Worm (Caenorhabditis elegans) whole organism, young adult: ENCODE data around the gene srxa-13.

Experiments used
- B0019.2 ChIP-seq: fragments of 200-800 bp; sonication (Bioruptor generic); conservative IDR thresholded peaks from 2 replicates; pipeline ENCODE4 v1.3.6; 2022; ENCODE audit warnings: missing genetic modification reagents, missing genetic modification characterization, missing compliant biosample characterization
- D2030.7 ChIP-seq: fragments of 200-800 bp; sonication (Bioruptor generic); IDR thresholded peaks from 2 replicates; pipeline ENCODE4 v1.3.6; 2022; ENCODE audit warnings: missing genetic modification reagents, missing genetic modification characterization, missing compliant biosample characterization
- F23B12.7 ChIP-seq: sonication (generic microtip); optimal IDR thresholded peaks from 2 replicates; lab custom pipeline; 2017; ENCODE audit warnings: missing genetic modification characterization, mild to moderate bottlenecking, missing compliant biosample characterization, antibody characterized with exemption, moderate library complexity; ENCODE audit not compliant: insufficient read depth
- F37B4.10 ChIP-seq: fragments of 200-800 bp; sonication (Bioruptor generic); IDR thresholded peaks from 2 replicates; pipeline ENCODE4 v1.3.6; 2022; ENCODE audit warnings: missing genetic modification characterization, missing compliant biosample characterization
- F39B2.1 ChIP-seq: fragments of 200-800 bp; sonication (Bioruptor generic); IDR thresholded peaks from 2 replicates; pipeline ENCODE4 v1.3.6; 2022; ENCODE audit warnings: missing genetic modification reagents, missing genetic modification characterization, missing compliant biosample characterization
- F52B5.7 ChIP-seq: sonication (generic microtip); optimal IDR thresholded peaks from 2 replicates; lab custom pipeline; 2016; ENCODE audit warnings: mild to moderate bottlenecking, missing genetic modification characterization, missing compliant biosample characterization
- F55B11.4 ChIP-seq: sonication (generic microtip); optimal IDR thresholded peaks from 2 replicates; lab custom pipeline; 2016; ENCODE audit warnings: missing compliant biosample characterization, missing genetic modification characterization, borderline replicate concordance; ENCODE audit not compliant: insufficient read depth
- F57C9.4 ChIP-seq: sonication (generic microtip); optimal IDR thresholded peaks from 2 replicates; lab custom pipeline; 2017; ENCODE audit warnings: mild to moderate bottlenecking, missing genetic modification characterization, missing compliant biosample characterization
- K12H6.12 ChIP-seq: fragments of 200-800 bp; sonication (Bioruptor generic); optimal IDR thresholded peaks from 2 replicates; lab custom pipeline; 2018; ENCODE audit warnings: mild to moderate bottlenecking, missing genetic modification characterization, missing compliant biosample characterization
- T26A5.8 ChIP-seq: sonication (generic microtip); optimal IDR thresholded peaks from 2 replicates; lab custom pipeline; 2016; ENCODE audit warnings: missing genetic modification characterization, missing compliant biosample characterization
- Y53G8AR.9 ChIP-seq: fragments of 200-800 bp; sonication (Bioruptor generic); conservative IDR thresholded peaks from 2 replicates; pipeline ENCODE4 v1.3.6; 2022; ENCODE audit warnings: missing genetic modification reagents, missing genetic modification characterization, missing compliant biosample characterization
- Y67H2A.10 ChIP-seq: fragments of 200-800 bp; sonication (Bioruptor generic); conservative IDR thresholded peaks from 2 replicates; pipeline ENCODE4 v1.3.6; 2022; ENCODE audit warnings: missing genetic modification reagents, missing genetic modification characterization, missing compliant biosample characterization
- Y95B8A.8 ChIP-seq: fragments of 200-800 bp; sonication (Bioruptor generic); IDR thresholded peaks from 2 replicates; pipeline ENCODE4 v1.3.6; 2022; ENCODE audit warnings: missing genetic modification reagents, missing genetic modification characterization, missing compliant biosample characterization
- ama-1 ChIP-seq, 3 experiments: fragments of 150-350 bp in 1 of 3; sonication (generic microtip) in 2 of 3; optimal IDR thresholded peaks; 2 replicates each; lab custom pipeline; 2014 to 2018; ENCODE audit warnings: missing biosample characterization in 2 of 3, missing genetic modification characterization in 2 of 3, missing genetic modification reagents in 2 of 3
- aptf-2 ChIP-seq: fragments of 200-800 bp; sonication (Bioruptor generic); conservative IDR thresholded peaks from 2 replicates; pipeline ENCODE4 v1.3.6; 2022; ENCODE audit warnings: missing genetic modification reagents, missing genetic modification characterization, missing compliant biosample characterization
- aptf-3 ChIP-seq: fragments of 200-800 bp; sonication (Bioruptor generic); IDR thresholded peaks from 2 replicates; pipeline ENCODE4 v1.3.6; 2022; ENCODE audit warnings: missing genetic modification characterization, missing compliant biosample characterization
- athp-1 ChIP-seq: sonication (generic microtip); optimal IDR thresholded peaks from 2 replicates; lab custom pipeline; 2017; ENCODE audit warnings: mild to moderate bottlenecking, missing genetic modification characterization, missing compliant biosample characterization
- attf-6 ChIP-seq: fragments of 200-800 bp; sonication (Bioruptor generic); IDR thresholded peaks from 2 replicates; pipeline ENCODE4 v1.3.6; 2022; ENCODE audit warnings: missing genetic modification reagents, missing genetic modification characterization, missing compliant biosample characterization
- ceh-100 ChIP-seq: fragments of 200-800 bp; sonication (Bioruptor generic); IDR thresholded peaks from 2 replicates; pipeline ENCODE4 v1.3.6; 2022; ENCODE audit warnings: missing genetic modification reagents, missing genetic modification characterization, missing compliant biosample characterization
- ceh-40 ChIP-seq: fragments of 200-800 bp; sonication (Bioruptor generic); IDR thresholded peaks from 2 replicates; pipeline ENCODE4 v1.3.6; 2022; ENCODE audit warnings: missing genetic modification characterization, missing compliant biosample characterization
- ceh-58 ChIP-seq: fragments of 200-800 bp; sonication (Bioruptor generic); IDR thresholded peaks from 2 replicates; pipeline ENCODE4 v1.3.6; 2022; ENCODE audit warnings: missing genetic modification characterization, missing compliant biosample characterization
- ceh-91 ChIP-seq: fragments of 200-800 bp; sonication (Bioruptor generic); IDR thresholded peaks from 2 replicates; pipeline ENCODE4 v1.3.6; 2022; ENCODE audit warnings: missing genetic modification reagents, missing genetic modification characterization, missing compliant biosample characterization
- egl-18 ChIP-seq: fragments of 200-800 bp; sonication (Bioruptor generic); IDR thresholded peaks from 2 replicates; pipeline ENCODE4 v1.3.6; 2022; ENCODE audit warnings: missing genetic modification reagents, missing genetic modification characterization, missing compliant biosample characterization
- ekl-4 ChIP-seq: fragments of 200-800 bp; sonication (Bioruptor generic); IDR thresholded peaks from 2 replicates; pipeline ENCODE4 v1.3.6; 2022; ENCODE audit warnings: missing genetic modification reagents, missing genetic modification characterization, missing compliant biosample characterization
- ets-4 ChIP-seq: fragments of 200-800 bp; sonication (Bioruptor generic); optimal IDR thresholded peaks from 2 replicates; lab custom pipeline; 2018; ENCODE audit warnings: mild to moderate bottlenecking, missing genetic modification characterization, missing compliant biosample characterization
- fkh-3 ChIP-seq: sonication (generic microtip); optimal IDR thresholded peaks from 2 replicates; lab custom pipeline; 2016; ENCODE audit warnings: mild to moderate bottlenecking, missing genetic modification characterization, missing compliant biosample characterization
- gei-17 ChIP-seq: fragments of 200-800 bp; sonication (Bioruptor generic); optimal IDR thresholded peaks from 2 replicates; lab custom pipeline; 2018; ENCODE audit warnings: mild to moderate bottlenecking, missing genetic modification characterization, missing compliant biosample characterization
- hrde-1 ChIP-seq: sonication (generic microtip); optimal IDR thresholded peaks from 2 replicates; lab custom pipeline; 2016; ENCODE audit warnings: missing genetic modification characterization, mild to moderate bottlenecking, missing compliant biosample characterization, moderate library complexity, missing genotype, missing genetic modification reagents, borderline replicate concordance
- lin-35 ChIP-seq, 3 experiments: fragments of 150-350 bp in 2 of 3; sonication (generic microtip) in 1 of 3; optimal IDR thresholded peaks; 2 replicates each; lab custom pipeline; 2014 to 2018; ENCODE audit warnings: missing biosample characterization in 3 of 3, missing genetic modification characterization in 3 of 3, missing genetic modification reagents in 3 of 3
- lin-54 ChIP-seq: fragments of 200-800 bp; sonication (Bioruptor generic); optimal IDR thresholded peaks from 2 replicates; lab custom pipeline; 2018; ENCODE audit warnings: mild to moderate bottlenecking, missing genetic modification characterization, missing compliant biosample characterization
- lsy-27 ChIP-seq: sonication (generic microtip); optimal IDR thresholded peaks from 2 replicates; lab custom pipeline; 2017; ENCODE audit warnings: missing genetic modification characterization, mild to moderate bottlenecking, missing compliant biosample characterization, antibody characterized with exemption, missing genotype, borderline replicate concordance; ENCODE audit not compliant: insufficient read depth
- madf-6 ChIP-seq: fragments of 200-800 bp; sonication (Bioruptor generic); IDR thresholded peaks from 2 replicates; pipeline ENCODE4 v1.3.6; 2022; ENCODE audit warnings: missing genetic modification reagents, missing genetic modification characterization, missing compliant biosample characterization
- mcd-1 ChIP-seq: fragments of 200-800 bp; sonication (Bioruptor generic); IDR thresholded peaks from 2 replicates; pipeline ENCODE4 v1.3.6; 2022; ENCODE audit warnings: missing genetic modification reagents, missing genetic modification characterization, missing compliant biosample characterization
- mxl-1 ChIP-seq: sonication (generic microtip); optimal IDR thresholded peaks from 2 replicates; lab custom pipeline; 2016; ENCODE audit warnings: missing genetic modification characterization, missing compliant biosample characterization
- nfya-1 ChIP-seq: sonication (generic microtip); optimal IDR thresholded peaks from 2 replicates; lab custom pipeline; 2017; ENCODE audit warnings: antibody characterized with exemption, missing compliant biosample characterization, missing genetic modification characterization, borderline replicate concordance; ENCODE audit not compliant: insufficient read depth
- nhr-80 ChIP-seq: sonication (generic microtip); optimal IDR thresholded peaks from 2 replicates; lab custom pipeline; 2016; ENCODE audit warnings: missing genetic modification characterization, missing compliant biosample characterization
- nhr-90 ChIP-seq: sonication (generic microtip); optimal IDR thresholded peaks from 2 replicates; lab custom pipeline; 2016; ENCODE audit warnings: missing genotype, mild to moderate bottlenecking, missing genetic modification characterization, missing compliant biosample characterization
- rec-8 ChIP-seq, 2 experiments: sonication (generic microtip); optimal IDR thresholded peaks; 2 replicates each; lab custom pipeline; 2016; ENCODE audit warnings: mild to moderate bottlenecking in 2 of 2, missing genetic modification characterization in 2 of 2, missing genetic modification reagents in 2 of 2, missing genotype in 2 of 2, missing biosample characterization in 1 of 2, missing compliant biosample characterization in 1 of 2, moderate library complexity in 1 of 2
- rpc-1 ChIP-seq, 2 experiments: fragments of 150-350 bp in 1 of 2; sonication (generic microtip) in 1 of 2; optimal IDR thresholded peaks; 2 replicates each; lab custom pipeline; 2014 to 2018; ENCODE audit warnings: missing biosample characterization in 1 of 2, missing genetic modification characterization in 1 of 2, missing genetic modification reagents in 1 of 2, missing genotype in 1 of 2
- somi-1 ChIP-seq: fragments of 200-800 bp; sonication (Bioruptor generic); optimal IDR thresholded peaks from 2 replicates; lab custom pipeline; 2018; ENCODE audit warnings: mild to moderate bottlenecking, missing genetic modification characterization, missing compliant biosample characterization
- tbx-9 ChIP-seq: sonication (generic microtip); optimal IDR thresholded peaks from 2 replicates; lab custom pipeline; 2016; ENCODE audit warnings: borderline replicate concordance, missing genetic modification characterization, inconsistent platforms, missing compliant biosample characterization
- zim-3 ChIP-seq: sonication (generic microtip); optimal IDR thresholded peaks from 2 replicates; lab custom pipeline; 2017; ENCODE audit warnings: mild to moderate bottlenecking, missing genetic modification characterization, moderate library complexity, missing compliant biosample characterization
- ztf-3 ChIP-seq: fragments of 200-800 bp; sonication (Bioruptor generic); optimal IDR thresholded peaks from 2 replicates; lab custom pipeline; 2018; ENCODE audit warnings: mild to moderate bottlenecking, missing genetic modification characterization, missing compliant biosample characterization
- ztf-6 ChIP-seq: fragments of 200-800 bp; sonication (Bioruptor generic); IDR thresholded peaks from 2 replicates; pipeline ENCODE4 v1.3.6; 2022; ENCODE audit warnings: missing genetic modification reagents, missing genetic modification characterization, missing compliant biosample characterization

Gene srxa-13

DNA sequence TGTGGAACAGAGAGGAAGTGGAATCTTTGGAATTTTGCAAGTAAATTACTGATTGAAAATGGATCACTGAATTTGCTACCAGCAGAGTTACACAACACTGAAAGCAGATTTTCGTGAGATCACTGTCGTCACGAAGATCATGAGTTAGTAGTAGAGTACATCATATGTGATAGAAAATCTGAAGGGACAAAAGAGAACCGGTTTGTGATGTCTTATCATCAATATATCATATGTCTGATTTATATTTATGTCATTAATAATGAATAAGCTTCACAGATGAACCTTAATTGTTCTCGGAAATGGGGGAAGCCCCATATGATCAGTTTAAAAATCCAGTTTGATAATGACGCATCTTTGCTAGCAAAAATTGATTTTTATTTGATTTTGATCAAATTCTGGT is 6.4 kb downstream of the srxa-13 start:
- TF ChIP-seq Y67H2A.10 (GFP tag; lab: Robert Waterston, UW) = no peak
- no peak for TF ChIP-seq F23B12.7
- no peak for TF ChIP-seq nhr-90 (tag; lab: Kevin White, UChicago)
- no peak for TF ChIP-seq gei-17 (GFP tag; lab: Kevin White, UChicago)
- TF ChIP-seq F39B2.1 (GFP tag; lab: Robert Waterston, UW) = no peak
- TF ChIP-seq Y53G8AR.9 (GFP tag; lab: Robert Waterston, UW) = no peak
- TF ChIP-seq ekl-4 (GFP tag; lab: Robert Waterston, UW) = no peak
- no peak for TF ChIP-seq mxl-1 (tag; lab: Kevin White, UChicago)
- no peak for TF ChIP-seq somi-1 (GFP tag; lab: Kevin White, UChicago)
- no peak for TF ChIP-seq ceh-100
- TF ChIP-seq nfya-1 (tag; lab: Kevin White, UChicago) = no peak
- TF ChIP-seq rpc-1 (optimal IDR thresholded peaks at IDR 0.05; lab: Kevin White, UChicago) = no peak
- no peak for TF ChIP-seq rpc-1 (tag; optimal IDR thresholded peaks at IDR 0.05; lab: Kevin White, UChicago)
- TF ChIP-seq lin-54 = no peak
- no peak for TF ChIP-seq tbx-9 (tag; lab: Kevin White, UChicago)
- no peak for TF ChIP-seq rec-8 (tag; optimal IDR thresholded peaks at IDR 0.05; lab: Kevin White, UChicago)
- TF ChIP-seq zim-3 (tag; lab: Kevin White, UChicago) = no peak

DNA sequence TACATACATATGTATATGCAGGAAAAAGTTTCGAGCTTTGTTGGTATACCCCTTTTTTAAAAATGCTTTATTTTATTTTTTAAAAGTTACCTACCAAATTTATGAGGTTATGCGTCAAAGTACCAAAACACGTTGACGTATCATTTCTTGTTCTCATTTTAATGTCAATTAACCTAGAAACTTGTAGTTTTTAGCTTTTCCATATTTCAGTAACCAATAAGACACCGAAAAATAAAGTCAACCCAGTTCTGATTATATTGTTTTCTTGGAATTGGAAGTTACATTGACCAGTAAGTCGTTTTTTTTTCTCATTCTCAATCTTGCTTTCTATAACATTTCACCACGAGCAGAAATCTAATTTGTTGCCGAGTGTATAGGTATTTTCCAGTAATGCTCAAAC is 7.2 kb downstream of the srxa-13 start, which contains the start of gene srw-145:
TSS of gene srw-145 (plus strand) at position 301 of the 400 bp plus-strand sequence.
- no peak for TF ChIP-seq athp-1
- no peak for TF ChIP-seq ets-4 (GFP tag; lab: Kevin White, UChicago)
- TF ChIP-seq egl-18 (GFP tag; lab: Robert Waterston, UW) = no peak
- TF ChIP-seq F37B4.10 (GFP tag; lab: Robert Waterston, UW) = no peak
- TF ChIP-seq ama-1 (optimal IDR thresholded peaks at IDR 0.05; lab: Kevin White, UChicago) = no peak
- no peak for TF ChIP-seq ama-1 (GFP tag; optimal IDR thresholded peaks at IDR 0.05; lab: Kevin White, UChicago)
- TF ChIP-seq ztf-3 (GFP tag; lab: Kevin White, UChicago) = no peak
- TF ChIP-seq aptf-3 = no peak
- TF ChIP-seq mcd-1 = no peak
- TF ChIP-seq D2030.7 (GFP tag; lab: Robert Waterston, UW) = no peak
- TF ChIP-seq aptf-2 (GFP tag; lab: Robert Waterston, UW) = no peak
- TF ChIP-seq T26A5.8 (tag; lab: Kevin White, UChicago) = no peak
- no peak for TF ChIP-seq madf-6 (GFP tag; lab: Robert Waterston, UW)
- no peak for TF ChIP-seq attf-6
- TF ChIP-seq F55B11.4 (tag; lab: Kevin White, UChicago) = no peak

ce11 chrV:13942082-13942481 is 12.5 kb downstream of the srxa-13 start, which contains the start of gene dpr-1:
dpr-1 (minus strand) TSS chrV:13942182.
- TF ChIP-seq B0019.2 (GFP tag; lab: Robert Waterston, UW) (no peak), gei-17 (GFP tag; lab: Kevin White, UChicago) (no peak), ceh-58 (GFP tag; lab: Robert Waterston, UW) (no peak), Y95B8A.8 (GFP tag; lab: Robert Waterston, UW) (no peak), fkh-3 (tag; lab: Kevin White, UChicago) (no peak), lin-35 (GFP tag; optimal IDR thresholded peaks at IDR 0.05; lab: Kevin White, UChicago) (no peak), ceh-91 (GFP tag; lab: Robert Waterston, UW) (no peak), nfya-1 (tag; lab: Kevin White, UChicago) (no peak), F37B4.10 (GFP tag; lab: Robert Waterston, UW) (no peak), K12H6.12 (no peak), hrde-1 (no peak), ceh-40 (GFP tag; lab: Robert Waterston, UW) (no peak), F57C9.4 (no peak), Y53G8AR.9 (GFP tag; lab: Robert Waterston, UW) (no peak), F52B5.7 (no peak), ama-1 (optimal IDR thresholded peaks at IDR 0.05; lab: Kevin White, UChicago) (no peak), ama-1 (GFP tag; optimal IDR thresholded peaks at IDR 0.05; lab: Kevin White, UChicago) (no peak), ztf-6 (GFP tag; lab: Robert Waterston, UW) (no peak), lsy-27 (tag; lab: Kevin White, UChicago) (no peak), nhr-80 (no peak)
